Fruit fly (Drosophila melanogaster): ENCODE results near the gene CG42597.

DNA sequence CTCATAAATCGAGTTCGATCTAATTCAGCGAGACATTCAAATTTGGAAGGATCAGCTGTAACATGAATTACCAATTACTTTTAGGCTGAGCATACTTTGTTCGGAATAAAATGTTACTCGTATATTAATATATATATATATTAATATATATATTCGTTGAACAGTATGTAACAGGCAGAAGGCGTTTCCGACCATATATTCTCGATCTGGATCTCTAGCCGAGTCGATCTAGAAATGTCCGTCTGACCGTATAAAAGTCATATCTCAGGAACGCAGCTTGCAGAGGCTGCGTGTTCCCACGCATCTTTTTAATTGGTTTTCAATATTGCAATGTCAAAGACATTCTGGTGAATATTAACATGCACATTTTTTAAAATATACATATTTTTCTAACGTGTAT, 39.2 kb upstream of the CG42597 start, which contains the start of gene tplus3b:
- TF ChIP-seq h (optimal IDR thresholded peaks at IDR 0.05) (no peak), Sin3A (optimal IDR thresholded peaks at IDR 0.05) (no peak), psq (optimal IDR thresholded peaks at IDR 0.05) (no peak)

Measured in Kc167 (cell line).